Worm (Caenorhabditis elegans): ENCODE measurements around the gene gcy-11.

DNA sequence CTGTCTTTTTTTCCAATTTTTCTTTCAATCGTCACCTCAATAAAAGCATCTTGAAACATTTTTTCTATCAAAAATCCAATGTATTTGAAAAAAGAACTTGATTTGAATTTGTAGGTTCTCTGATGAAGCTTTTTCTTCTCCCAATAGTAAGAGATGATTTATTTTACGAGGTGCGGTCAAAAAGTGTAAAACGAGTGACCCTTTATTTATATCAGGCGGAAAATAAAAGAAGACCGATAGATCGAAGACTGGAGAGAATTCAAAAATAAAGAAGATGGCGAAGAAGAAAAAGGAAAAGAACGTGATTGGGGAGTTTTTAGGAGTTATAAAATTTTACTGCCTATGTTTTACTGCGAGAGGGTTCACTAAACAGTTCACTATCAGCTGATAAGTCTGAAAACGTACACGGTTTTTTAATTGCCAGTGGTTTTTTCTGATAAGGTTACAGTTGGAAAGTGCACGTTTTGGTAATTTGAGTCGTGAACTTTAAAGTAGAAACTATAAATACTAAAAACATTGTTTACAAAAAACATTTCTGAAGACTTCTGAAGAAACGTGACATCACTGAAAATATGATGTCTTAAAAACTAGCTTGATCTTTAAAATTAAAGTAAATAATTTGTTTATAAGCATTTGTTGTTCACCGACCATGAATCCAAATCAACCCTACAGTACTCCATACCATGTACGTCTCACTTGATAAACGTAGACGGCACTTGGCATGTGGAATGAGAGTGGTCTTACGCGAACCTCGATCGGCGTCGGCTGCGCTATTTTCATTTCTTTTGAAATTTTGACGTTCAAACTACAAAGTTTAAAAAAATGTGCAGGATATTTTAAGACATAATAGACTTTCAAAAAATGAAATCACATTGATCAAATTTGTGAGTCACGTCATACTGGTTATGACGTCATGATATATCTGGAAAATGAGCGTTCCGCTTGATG lies 729 bp upstream of the gcy-11 start:
- TF ChIP-seq cog-1 (tag; optimal IDR thresholded peaks at IDR 0.05) (no peak), T22C8.4 (GFP tag; IDR thresholded peaks at IDR 0.05) (no peak), ref-1 (GFP tag; conservative IDR thresholded peaks at IDR 0.05) (no peak), med-1 (GFP tag; optimal IDR thresholded peaks at IDR 0.05; ENCODE audit: insufficient read depth) (no peak), ztf-29 (GFP tag; IDR thresholded peaks at IDR 0.05) (no peak), flt-1 (GFP tag; IDR thresholded peaks at IDR 0.05) (no peak), klf-2 (GFP tag; conservative IDR thresholded peaks at IDR 0.05) (no peak)

Data from whole organism, midembryonic.